Fruit fly (Drosophila melanogaster) whole organism, embryonic: ENCODE data around the gene Spase25.

Experiments used
- Awh ChIP-seq: fragments of 200-800 bp; sonication (Bioruptor generic); IDR thresholded peaks from 2 replicates; pipeline ENCODE4, ENCODE4 v1.3.6; 2022; ENCODE audit warnings: missing biosample characterization, missing genetic modification characterization
- CG10147 ChIP-seq: fragments of 200-800 bp; sonication (Bioruptor generic); optimal IDR thresholded peaks from 2 replicates; lab custom pipeline; 2019; ENCODE audit warnings: missing biosample characterization, mild to moderate bottlenecking, missing genetic modification characterization, moderate library complexity
- CG10366 ChIP-seq: fragments of 200-800 bp; sonication (Bioruptor generic); IDR thresholded peaks from 2 replicates; pipeline ENCODE4 v1.3.6; 2022; ENCODE audit warnings: missing biosample characterization, missing genetic modification characterization
- CG10959 ChIP-seq: fragments of 200-800 bp; sonication (Bioruptor generic); IDR thresholded peaks from 2 replicates; pipeline ENCODE4 v1.3.6; 2022; ENCODE audit warnings: missing biosample characterization, missing genetic modification characterization
- CG13123 ChIP-seq: fragments of 200-800 bp; sonication (Bioruptor generic); optimal IDR thresholded peaks from 2 replicates; lab custom pipeline; 2016; ENCODE audit warnings: missing biosample characterization, missing genetic modification characterization
- CG14014 ChIP-seq: fragments of 200-800 bp; sonication (Bioruptor generic); IDR thresholded peaks from 2 replicates; pipeline ENCODE4 v1.3.6; 2022; ENCODE audit warnings: missing biosample characterization, missing genetic modification characterization
- CG14965 ChIP-seq: fragments of 200-800 bp; sonication (Bioruptor generic); optimal IDR thresholded peaks from 2 replicates; lab custom pipeline; 2016; ENCODE audit warnings: missing biosample characterization, missing genetic modification characterization, borderline replicate concordance
- CG17568 ChIP-seq: fragments of 200-800 bp; sonication (Bioruptor generic); optimal IDR thresholded peaks from 2 replicates; lab custom pipeline; 2018; ENCODE audit warnings: missing biosample characterization, mild to moderate bottlenecking, missing genetic modification characterization, moderate library complexity
- CG17829 ChIP-seq: fragments of 200-800 bp; optimal IDR thresholded peaks from 2 replicates; lab custom pipeline; 2019; ENCODE audit warnings: missing biosample characterization, mild to moderate bottlenecking, missing genetic modification characterization, moderate library complexity
- CG17912 ChIP-seq: fragments of 200-800 bp; sonication (Bioruptor generic); optimal IDR thresholded peaks from 2 replicates; lab custom pipeline; 2018; ENCODE audit warnings: missing biosample characterization, mild to moderate bottlenecking, missing genetic modification characterization
- CG18011 ChIP-seq: fragments of 200-800 bp; sonication (Bioruptor generic); optimal IDR thresholded peaks from 2 replicates; lab custom pipeline; 2017; ENCODE audit warnings: missing biosample characterization, missing genetic modification characterization, mild to moderate bottlenecking, moderate library complexity, missing genotype
- CG2202 ChIP-seq: fragments of 200-800 bp; sonication (Bioruptor generic); optimal IDR thresholded peaks from 2 replicates; lab custom pipeline; 2018; ENCODE audit warnings: missing biosample characterization, mild to moderate bottlenecking, missing genetic modification characterization
- CG31441 ChIP-seq: fragments of 200-800 bp; sonication (Bioruptor generic); IDR thresholded peaks from 2 replicates; pipeline ENCODE4 v1.3.6; 2022; ENCODE audit warnings: missing biosample characterization, missing genetic modification characterization
- CG33557 ChIP-seq: fragments of 200-800 bp; sonication (Bioruptor generic); optimal IDR thresholded peaks from 2 replicates; lab custom pipeline; 2019; ENCODE audit warnings: missing biosample characterization, mild to moderate bottlenecking, missing genetic modification characterization, moderate library complexity
- CG3847 ChIP-seq: fragments of 200-800 bp; sonication (Bioruptor generic); IDR thresholded peaks from 2 replicates; pipeline ENCODE4 v1.3.6; 2022; ENCODE audit warnings: missing biosample characterization, missing genetic modification characterization
- CG42726 ChIP-seq: fragments of 200-800 bp; sonication (Bioruptor generic); IDR thresholded peaks from 2 replicates; pipeline ENCODE4 v1.3.6; 2022; ENCODE audit warnings: missing biosample characterization, missing genetic modification characterization; ENCODE audit not compliant: partially characterized antibody
- CG5180 ChIP-seq: fragments of 200-800 bp; sonication (Bioruptor generic); optimal IDR thresholded peaks from 3 replicates; lab custom pipeline; 2017; ENCODE audit warnings: missing biosample characterization, missing genetic modification characterization, mild to moderate bottlenecking, moderate library complexity, missing genetic modification reagents
- CG6683 ChIP-seq: fragments of 200-800 bp; sonication (Bioruptor generic); optimal IDR thresholded peaks from 2 replicates; lab custom pipeline; 2017; ENCODE audit warnings: missing biosample characterization, mild to moderate bottlenecking, missing genetic modification characterization, missing genetic modification reagents
- CG6765 ChIP-seq: fragments of 200-800 bp; sonication (Bioruptor generic); optimal IDR thresholded peaks from 3 replicates; lab custom pipeline; 2017; ENCODE audit warnings: missing biosample characterization, mild to moderate bottlenecking, missing genetic modification characterization
- CG7839 ChIP-seq: fragments of 200-800 bp; sonication (Bioruptor generic); optimal IDR thresholded peaks from 3 replicates; lab custom pipeline; 2018; ENCODE audit warnings: missing biosample characterization, mild to moderate bottlenecking, missing genetic modification characterization, moderate library complexity
- CG8765 ChIP-seq: fragments of 200-800 bp; sonication (Bioruptor generic); IDR thresholded peaks from 2 replicates; pipeline ENCODE4 v1.3.6; 2022; ENCODE audit warnings: missing biosample characterization, missing genetic modification characterization
- CG9797 ChIP-seq: fragments of 200-800 bp; sonication (Bioruptor generic); optimal IDR thresholded peaks from 3 replicates; lab custom pipeline; 2018; ENCODE audit warnings: missing biosample characterization, mild to moderate bottlenecking, missing genetic modification characterization
- Deaf1 ChIP-seq: fragments of 200-800 bp; optimal IDR thresholded peaks from 3 replicates; lab custom pipeline; 2019; ENCODE audit warnings: missing biosample characterization, mild to moderate bottlenecking, missing genetic modification characterization, moderate library complexity
- Dip2 ChIP-seq: fragments of 200-800 bp; sonication (Bioruptor generic); IDR thresholded peaks from 2 replicates; pipeline ENCODE4 v1.3.6; 2022; ENCODE audit warnings: missing biosample characterization, missing genetic modification characterization
- Doc3 ChIP-seq: fragments of 200-800 bp; sonication (Bioruptor generic); IDR thresholded peaks from 3 replicates; pipeline ENCODE4 v1.3.6; 2022; ENCODE audit warnings: missing biosample characterization, missing genetic modification characterization; ENCODE audit not compliant: partially characterized antibody
- HHEX ChIP-seq: fragments of 200-800 bp; sonication (Bioruptor generic); optimal IDR thresholded peaks from 3 replicates; lab custom pipeline; 2017; ENCODE audit warnings: missing biosample characterization, mild to moderate bottlenecking, missing genetic modification characterization, missing genetic modification reagents
- Hmr ChIP-seq: fragments of 200-800 bp; sonication (Bioruptor generic); optimal IDR thresholded peaks from 3 replicates; lab custom pipeline; 2017; ENCODE audit warnings: mild to moderate bottlenecking, missing biosample characterization, missing genetic modification reagents, missing genetic modification characterization
- MBD-R2 ChIP-seq: fragments of 200-800 bp; sonication (Bioruptor generic); IDR thresholded peaks from 2 replicates; pipeline ENCODE4 v1.3.6; 2022; ENCODE audit warnings: missing biosample characterization, missing genetic modification characterization
- Med ChIP-seq: fragments of 200-800 bp; sonication (Bioruptor generic); peaks from one replicate; lab custom pipeline; 2016; ENCODE audit warnings: missing biosample characterization, missing genetic modification characterization, mild to moderate bottlenecking, inconsistent platforms, moderate library complexity
- Scr ChIP-seq: fragments of 200-800 bp; sonication (Bioruptor generic); IDR thresholded peaks from 2 replicates; pipeline ENCODE4 v1.3.6; 2022; ENCODE audit warnings: missing biosample characterization, missing genetic modification characterization; ENCODE audit not compliant: partially characterized antibody
- Ssrp ChIP-seq: fragments of 200-800 bp; sonication (Bioruptor generic); optimal IDR thresholded peaks from 2 replicates; lab custom pipeline; 2018; ENCODE audit warnings: missing biosample characterization, mild to moderate bottlenecking, missing genetic modification characterization, moderate library complexity
- Stat92E ChIP-seq, 3 experiments: fragments of >200 bp in 2 of 3; fragments of 200-800 bp in 1 of 3; sonication (Bioruptor generic) in 1 of 3; optimal IDR thresholded peaks; 2 replicates each; lab custom pipeline; 2017 to 2019; ENCODE audit warnings: missing biosample characterization in 3 of 3, missing genetic modification characterization in 3 of 3, mild to moderate bottlenecking in 1 of 3, moderate library complexity in 1 of 3
- YL-1 ChIP-seq: fragments of 200-800 bp; sonication (Bioruptor generic); optimal IDR thresholded peaks from 3 replicates; lab custom pipeline; 2017; ENCODE audit warnings: missing biosample characterization, mild to moderate bottlenecking, missing genetic modification characterization
- ap ChIP-seq: fragments of 200-800 bp; sonication (Bioruptor generic); IDR thresholded peaks from 2 replicates; pipeline ENCODE4 v1.3.6; 2022; ENCODE audit warnings: missing biosample characterization, missing genetic modification characterization
- az2 ChIP-seq: fragments of 200-800 bp; sonication (Bioruptor generic); optimal IDR thresholded peaks from 3 replicates; lab custom pipeline; 2016; ENCODE audit warnings: missing biosample characterization, missing genetic modification characterization
- gce ChIP-seq: fragments of 200-800 bp; sonication (Bioruptor generic); IDR thresholded peaks from 3 replicates; pipeline ENCODE4 v1.3.6; 2022; ENCODE audit warnings: missing biosample characterization, missing genetic modification characterization
- gcm2 ChIP-seq: fragments of 200-800 bp; sonication (Bioruptor generic); optimal IDR thresholded peaks from 2 replicates; lab custom pipeline; 2016; ENCODE audit warnings: missing biosample characterization, missing genetic modification characterization
- gt ChIP-seq: fragments of 200-800 bp; sonication (Bioruptor generic); IDR thresholded peaks from 2 replicates; pipeline ENCODE4 v1.3.6; 2022; ENCODE audit warnings: missing biosample characterization, missing genetic modification characterization
- hbn ChIP-seq: fragments of 200-800 bp; sonication (Bioruptor generic); IDR thresholded peaks from 2 replicates; pipeline ENCODE4 v1.3.6; 2022; ENCODE audit warnings: missing biosample characterization, missing genetic modification characterization; ENCODE audit not compliant: partially characterized antibody
- jigr1 ChIP-seq: fragments of 200-800 bp; sonication (Bioruptor generic); IDR thresholded peaks from 3 replicates; pipeline ENCODE4 v1.3.6; 2022; ENCODE audit warnings: missing biosample characterization, missing genetic modification characterization
- nau ChIP-seq: fragments of 200-800 bp; sonication (Bioruptor generic); optimal IDR thresholded peaks from 3 replicates; lab custom pipeline; 2017; ENCODE audit warnings: missing biosample characterization, mild to moderate bottlenecking, missing genetic modification characterization, missing genetic modification reagents
- odd ChIP-seq: fragments of 200-800 bp; sonication (Bioruptor generic); optimal IDR thresholded peaks from 2 replicates; lab custom pipeline; 2017; ENCODE audit warnings: missing biosample characterization, mild to moderate bottlenecking, missing genetic modification characterization
- otp ChIP-seq: fragments of 200-800 bp; sonication (Bioruptor generic); IDR thresholded peaks from 3 replicates; pipeline ENCODE4, ENCODE4 v1.3.6; 2022; ENCODE audit warnings: missing biosample characterization, missing genetic modification characterization
- repo ChIP-seq: fragments of 200-800 bp; sonication (Bioruptor generic); optimal IDR thresholded peaks from 2 replicates; lab custom pipeline; 2016; ENCODE audit warnings: missing biosample characterization, missing genetic modification characterization
- sim ChIP-seq: fragments of 200-800 bp; sonication (Bioruptor generic); IDR thresholded peaks from 2 replicates; pipeline ENCODE4 v1.3.6; 2022; ENCODE audit warnings: missing biosample characterization, missing genetic modification characterization
- slp2 ChIP-seq: fragments of 200-800 bp; sonication (Bioruptor generic); optimal IDR thresholded peaks from 2 replicates; lab custom pipeline; 2016; ENCODE audit warnings: missing biosample characterization, missing genetic modification characterization
- so ChIP-seq: fragments of 200-800 bp; sonication (Bioruptor generic); IDR thresholded peaks from 3 replicates; pipeline ENCODE4 v1.3.6; 2022; ENCODE audit warnings: missing biosample characterization, missing genetic modification characterization
- wdn ChIP-seq: fragments of 200-800 bp; sonication (Bioruptor generic); IDR thresholded peaks from 2 replicates; pipeline ENCODE4 v1.3.6; 2022; ENCODE audit warnings: missing biosample characterization, missing genetic modification characterization
- zf30C ChIP-seq: fragments of 200-800 bp; sonication (Bioruptor generic); optimal IDR thresholded peaks from 3 replicates; lab custom pipeline; 2018; ENCODE audit warnings: missing biosample characterization, mild to moderate bottlenecking, missing genetic modification characterization

Spase25 gene

dm6 chrX:11452846-11453391 is 32.1 kb upstream of the Spase25 start (continued):
- TF ChIP-seq wdn (GFP tag; lab: Robert Waterston, UW) (peak; percentile 81), CG18011 (GFP tag; lab: Kevin White, UChicago) (peak; percentile 1), MBD-R2 (GFP tag; lab: Robert Waterston, UW) (peak; percentile 63), Scr (GFP tag; lab: Robert Waterston, UW) (no peak), CG42726 (no peak), nau (GFP tag; lab: Kevin White, UChicago) (peak; percentile 55), zf30C (GFP tag; lab: Kevin White, UChicago) (no peak), ap (peak; percentile 75), CG17912 (GFP tag; lab: Kevin White, UChicago) (no peak), jigr1 (GFP tag; lab: Robert Waterston, UW) (peak; percentile 63; the same call in 2 of the 3 replicates), gcm2 (GFP tag; lab: Kevin White, UChicago) (no peak), CG17829 (tag; lab: Kevin White, UChicago) (peak; percentile 70), sim (GFP tag; lab: Robert Waterston, UW) (peak; percentile 70), CG10959 (GFP tag; lab: Robert Waterston, UW) (peak; percentile 65), Awh (GFP tag; lab: Robert Waterston, UW) (peak; percentile 86), CG3847 (peak; percentile 66), Ssrp (tag; lab: Kevin White, UChicago) (peak; percentile 36), slp2 (GFP tag; lab: Kevin White, UChicago) (peak; percentile 76), HHEX (GFP tag; lab: Kevin White, UChicago) (peak; percentile 73), Doc3 (no peak), repo (GFP tag; lab: Kevin White, UChicago) (peak; percentile 30), gce (GFP tag; lab: Robert Waterston, UW) (peak; percentile 85), hbn (GFP tag; lab: Robert Waterston, UW) (no peak), CG6765 (peak; percentile 18), gt (GFP tag; lab: Robert Waterston, UW) (0 out of 2 replicates have a peak, but pooled peaks have one; percentile 25), CG5180 (GFP tag; lab: Kevin White, UChicago) (peak; percentile 46), az2 (GFP tag; lab: Kevin White, UChicago) (peak; percentile 66), CG9797 (no peak), Stat92E (GFP tag; optimal IDR thresholded peaks at IDR 0.05; lab: Kevin White, UChicago) (no peak), CG17568 (peak; percentile 50), CG33557 (GFP tag; lab: Kevin White, UChicago) (no peak), CG14014 (GFP tag; lab: Robert Waterston, UW) (peak; percentile 84), Hmr (GFP tag; lab: Kevin White, UChicago) (peak; percentile 84), CG7839 (tag; lab: Kevin White, UChicago) (peak; percentile 85), CG10366 (GFP tag; lab: Robert Waterston, UW) (peak; percentile 86), CG31441 (peak; percentile 60; the same call in 1 of the 2 replicates), Dip2 (GFP tag; lab: Robert Waterston, UW) (no peak), CG13123 (peak; percentile 7), odd (GFP tag; lab: Kevin White, UChicago) (peak; percentile 51), CG6683 (GFP tag; lab: Kevin White, UChicago) (peak; percentile 41), CG8765 (GFP tag; lab: Robert Waterston, UW) (peak; percentile 74), CG2202 (tag; lab: Kevin White, UChicago) (peak; percentile 63), Med (GFP tag; lab: Kevin White, UChicago) (peak; percentile 96), CG14965 (GFP tag; lab: Kevin White, UChicago) (no peak), YL-1 (GFP tag; lab: Kevin White, UChicago) (no peak), Deaf1 (tag; lab: Kevin White, UChicago) (peak; percentile 42), CG10147 (GFP tag; lab: Kevin White, UChicago) (peak; percentile 56), otp (GFP tag; lab: Robert Waterston, UW) (peak; percentile 92), so (peak; percentile 87)
